Worm (Caenorhabditis elegans): ENCODE measurements around the gene srh-36.

The srh-36 gene

DNA sequence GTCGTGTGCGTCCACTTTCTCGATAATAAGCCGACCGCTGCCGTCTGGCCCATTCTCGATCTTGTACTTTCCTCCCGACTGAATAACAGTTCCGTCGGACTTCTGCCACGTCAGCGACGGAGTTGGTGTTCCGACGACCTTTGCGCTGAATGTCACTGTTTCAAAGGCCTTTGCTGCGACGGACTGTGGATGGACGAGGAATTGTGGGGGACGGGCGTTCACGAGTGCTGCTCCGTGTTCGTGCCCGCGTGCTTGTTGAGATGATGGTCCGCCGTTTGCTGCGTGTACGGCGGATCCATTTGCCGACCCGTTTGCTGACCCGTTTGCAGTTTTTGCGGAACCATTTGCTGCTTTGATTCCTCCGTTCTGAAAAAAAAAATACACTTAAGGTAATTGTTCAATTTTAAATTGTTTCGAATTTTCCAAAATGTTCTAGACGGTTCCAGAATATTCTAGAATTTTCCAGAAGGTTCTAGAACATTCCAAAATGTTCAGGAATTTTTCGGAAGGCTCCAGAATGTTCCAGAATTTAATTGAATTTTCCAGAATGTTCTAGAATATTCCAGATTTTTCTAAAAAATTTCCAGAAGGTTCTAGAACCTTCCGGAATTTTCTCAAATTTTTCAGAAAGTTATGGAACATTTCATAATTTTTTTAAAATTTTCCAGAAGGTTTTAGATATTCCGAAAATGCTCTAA lies 22.1 kb downstream of the srh-36 start:
- 0 out of 2 replicates have a peak, but pooled peaks have one; percentile 24 for TF ChIP-seq lin-26 (GFP tag; IDR thresholded peaks at IDR 0.05)
- TF ChIP-seq pha-4 (tag; optimal IDR thresholded peaks at IDR 0.05), result no peak
- TF ChIP-seq C06A6.2 (GFP tag; conservative IDR thresholded peaks at IDR 0.05), result no peak
- no peak for TF ChIP-seq F55B11.4 (tag; optimal IDR thresholded peaks at IDR 0.05; ENCODE audit: borderline replicate concordance, insufficient read depth)
- peak; percentile 60; the same call in 1 of the 2 replicates for TF ChIP-seq zfh-2 (GFP tag; conservative IDR thresholded peaks at IDR 0.05)
- no peak for TF ChIP-seq K11D2.4 (GFP tag; IDR thresholded peaks at IDR 0.05)
- TF ChIP-seq F10E7.11 (tag; optimal IDR thresholded peaks at IDR 0.05), result no peak
- no peak for TF ChIP-seq K12H6.12 (tag; optimal IDR thresholded peaks at IDR 0.05)
- peak; percentile 93 for TF ChIP-seq hsf-1 (GFP tag; IDR thresholded peaks at IDR 0.05)
- TF ChIP-seq F22D6.2 (tag; optimal IDR thresholded peaks at IDR 0.05), result no peak
- TF ChIP-seq rpc-1 (optimal IDR thresholded peaks at IDR 0.05), result peak; percentile 31
- no peak for TF ChIP-seq rpc-1 (tag; optimal IDR thresholded peaks at IDR 0.05)
- no peak for TF ChIP-seq rec-8 (tag; optimal IDR thresholded peaks at IDR 0.05)
- TF ChIP-seq lin-40 (tag; optimal IDR thresholded peaks at IDR 0.05), result no peak
- no peak for TF ChIP-seq Y56A3A.18 (GFP tag; IDR thresholded peaks at IDR 0.05)
- TF ChIP-seq ceh-58 (GFP tag; IDR thresholded peaks at IDR 0.05), result no peak
- no peak for TF ChIP-seq atf-7 (tag; optimal IDR thresholded peaks at IDR 0.05)
- no peak for TF ChIP-seq egl-18 (GFP tag; IDR thresholded peaks at IDR 0.05)
- no peak for TF ChIP-seq ceh-100 (GFP tag; IDR thresholded peaks at IDR 0.05)
- no peak for TF ChIP-seq nhr-27 (tag; optimal IDR thresholded peaks at IDR 0.05)
- TF ChIP-seq lsy-27 (tag; optimal IDR thresholded peaks at IDR 0.05; ENCODE audit: borderline replicate concordance, insufficient read depth), result no peak

DNA sequence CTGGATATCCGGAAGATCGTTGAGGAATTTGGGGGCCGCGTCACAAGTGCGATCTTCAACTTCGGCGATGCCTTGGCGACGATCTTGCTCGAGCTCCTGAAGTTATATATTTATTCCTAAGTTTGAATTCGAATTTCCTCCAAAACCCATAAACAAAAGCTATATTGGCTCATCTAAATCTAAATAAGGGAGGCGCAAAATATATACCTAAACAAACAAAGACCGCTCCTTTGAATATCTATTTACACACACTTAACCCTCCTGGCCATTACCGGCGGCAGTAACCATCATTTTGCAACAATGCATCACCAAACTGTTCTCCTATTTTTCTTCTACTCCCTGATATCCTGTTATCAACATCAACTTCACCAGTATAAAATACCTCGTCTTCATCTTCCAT lies 25.5 kb downstream of the srh-36 start, which contains the start of gene F54E2.2:
F54E2.2 (plus strand) TSS at position 301 of the 400 bp plus-strand sequence.
- TF ChIP-seq attf-3 (GFP tag; conservative IDR thresholded peaks at IDR 0.05) (no peak), Y79H2A.3 (GFP tag; conservative IDR thresholded peaks at IDR 0.05) (no peak), somi-1 (GFP tag; optimal IDR thresholded peaks at IDR 0.05) (no peak), nhr-27 (tag; optimal IDR thresholded peaks at IDR 0.05) (no peak)

DNA sequence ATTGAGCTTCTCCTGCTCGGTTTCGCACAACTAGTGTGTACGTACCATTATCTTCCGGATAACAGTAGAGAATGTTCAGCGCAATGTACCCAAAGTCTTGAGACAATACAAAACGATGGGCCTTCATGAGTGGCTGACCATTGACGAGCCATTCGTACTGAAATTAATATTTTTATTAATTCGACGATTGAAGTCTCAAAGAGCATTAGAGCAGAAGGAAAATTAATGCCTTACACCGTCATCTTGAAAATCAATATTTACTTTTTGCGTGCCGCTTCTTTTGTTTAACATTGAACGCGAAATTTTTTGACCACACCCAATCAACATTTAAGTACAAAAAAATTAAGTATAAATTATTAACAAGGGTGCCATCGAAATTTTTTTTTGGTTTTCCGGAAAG lies 28.5 kb downstream of the srh-36 start:
- TF ChIP-seq nhr-27 (tag; optimal IDR thresholded peaks at IDR 0.05) (no peak), snpc-4 (GFP tag; optimal IDR thresholded peaks at IDR 0.05) (no peak), snpc-4 (tag; optimal IDR thresholded peaks at IDR 0.05) (no peak), athp-1 (tag; optimal IDR thresholded peaks at IDR 0.05) (no peak), lsy-27 (tag; optimal IDR thresholded peaks at IDR 0.05; ENCODE audit: borderline replicate concordance, insufficient read depth) (no peak)

DNA sequence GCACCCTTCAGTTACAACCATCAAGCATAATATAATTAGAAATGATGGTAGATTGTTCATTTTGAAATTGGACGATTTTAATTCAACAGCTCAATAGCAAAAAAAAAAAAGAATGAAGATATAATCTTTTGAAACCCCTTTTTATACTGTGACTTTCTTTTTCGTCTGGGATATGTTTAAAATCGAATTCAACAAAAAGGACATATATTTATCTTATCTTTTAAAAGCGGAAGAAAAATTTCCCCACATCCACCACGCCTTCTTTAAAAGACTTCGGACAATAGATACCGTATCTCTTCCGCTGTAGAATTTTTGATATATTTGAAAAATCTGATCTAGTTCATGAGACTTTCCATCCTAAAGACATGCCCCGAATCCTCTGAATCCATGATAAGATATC lies 40.7 kb downstream of the srh-36 start, which contains the start of gene R05D8.11:
R05D8.11 (minus strand) TSS at position 101 of the 400 bp plus-strand sequence.
- no peak for TF ChIP-seq bed-2 (GFP tag; IDR thresholded peaks at IDR 0.05)
- no peak for TF ChIP-seq hrde-1 (tag; optimal IDR thresholded peaks at IDR 0.05; ENCODE audit: borderline replicate concordance)
- TF ChIP-seq T07F8.4 (tag; optimal IDR thresholded peaks at IDR 0.05), result no peak
- TF ChIP-seq ztf-28 (GFP tag; IDR thresholded peaks at IDR 0.05), result no peak

DNA sequence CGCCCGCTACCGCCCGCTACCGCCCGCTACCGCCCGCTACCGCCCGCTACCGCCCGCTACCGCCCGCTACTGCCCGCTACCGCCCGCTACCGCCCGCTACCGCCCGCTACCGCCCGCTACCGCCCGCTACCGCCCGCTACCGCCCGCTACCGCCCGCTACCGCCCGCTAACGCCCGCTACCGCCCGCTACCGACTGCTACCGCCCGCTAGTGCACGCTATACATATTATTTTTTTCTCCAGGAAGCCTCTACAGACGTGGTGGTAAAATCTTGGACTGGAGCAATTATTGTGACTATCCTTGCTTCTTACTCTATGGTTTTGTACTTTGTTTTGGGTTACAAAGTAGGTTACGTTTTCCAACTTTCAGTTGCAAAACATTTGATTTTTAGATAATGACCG lies 43.0 kb downstream of the srh-36 start:
- TF ChIP-seq egrh-3 (GFP tag; IDR thresholded peaks at IDR 0.05), result peak; percentile 84

All from whole organism, young adult.